Fruit fly (Drosophila melanogaster): ENCODE measurements around the gene GATAe.

- TF ChIP-seq psq (optimal IDR thresholded peaks at IDR 0.05) (no peak), Sin3A (optimal IDR thresholded peaks at IDR 0.05) (no peak), h (optimal IDR thresholded peaks at IDR 0.05) (no peak), ttk (optimal IDR thresholded peaks at IDR 0.05) (peak; percentile 30)
Measured at dm6 chr3R:15974235-15974634, 34.7 kb upstream of the GATAe start.

All from Kc167 (cell line).